Fruit fly (Drosophila melanogaster) whole organism, prepupa: ENCODE data around the gene put.

Source experiments
- Blimp-1 ChIP-seq: fragments of 200-800 bp; sonication (Bioruptor generic); optimal IDR thresholded peaks from 3 replicates; lab custom pipeline; 2017; ENCODE audit warnings: missing biosample characterization, missing genetic modification characterization, mild to moderate bottlenecking, moderate library complexity, missing genetic modification reagents
- CG10631 ChIP-seq: fragments of 200-800 bp; sonication (Bioruptor generic); optimal IDR thresholded peaks from 2 replicates; lab custom pipeline; 2016; ENCODE audit warnings: missing biosample characterization, missing genetic modification characterization
- CG11762 ChIP-seq: fragments of 200-800 bp; sonication (Bioruptor generic); optimal IDR thresholded peaks from 3 replicates; lab custom pipeline; 2016; ENCODE audit warnings: missing biosample characterization, missing genetic modification characterization; ENCODE audit not compliant: insufficient read depth
- CG11902 ChIP-seq: fragments of 200-800 bp; sonication (Bioruptor generic); optimal IDR thresholded peaks from 3 replicates; lab custom pipeline; 2016; ENCODE audit warnings: missing biosample characterization, missing genetic modification characterization
- CG15336 ChIP-seq: fragments of 200-800 bp; sonication (Bioruptor generic); IDR thresholded peaks from 2 replicates; pipeline ENCODE4 v1.3.6; 2022; ENCODE audit warnings: missing biosample characterization, missing genetic modification characterization
- CG1621 ChIP-seq: fragments of 200-800 bp; sonication (Bioruptor generic); optimal IDR thresholded peaks from 3 replicates; lab custom pipeline; 2018; ENCODE audit warnings: missing biosample characterization, mild to moderate bottlenecking, missing genetic modification characterization
- CG16779 ChIP-seq: fragments of 200-800 bp; sonication (Bioruptor generic); optimal IDR thresholded peaks from 3 replicates; lab custom pipeline; 2017; ENCODE audit warnings: missing biosample characterization, mild to moderate bottlenecking, missing genetic modification characterization
- CG3032 ChIP-seq: fragments of 200-800 bp; optimal IDR thresholded peaks from 2 replicates; lab custom pipeline; 2019; ENCODE audit warnings: missing biosample characterization, mild to moderate bottlenecking, missing genetic modification characterization, moderate library complexity
- CG31627 ChIP-seq: fragments of 200-800 bp; sonication (Bioruptor generic); optimal IDR thresholded peaks from 3 replicates; lab custom pipeline; 2016; ENCODE audit warnings: missing biosample characterization, missing genetic modification characterization
- CG32006 ChIP-seq: fragments of 200-800 bp; sonication (Bioruptor generic); optimal IDR thresholded peaks from 3 replicates; lab custom pipeline; 2017; ENCODE audit warnings: missing biosample characterization, mild to moderate bottlenecking, missing genetic modification characterization
- CG34406 ChIP-seq: fragments of 200-800 bp; sonication (Bioruptor generic); optimal IDR thresholded peaks from 3 replicates; lab custom pipeline; 2016; ENCODE audit warnings: missing biosample characterization, missing genetic modification characterization
- CG6276 ChIP-seq: fragments of 200-800 bp; sonication (Bioruptor generic); optimal IDR thresholded peaks from 2 replicates; lab custom pipeline; 2017; ENCODE audit warnings: missing biosample characterization, mild to moderate bottlenecking, missing genetic modification characterization
- CG6792 ChIP-seq: fragments of 200-800 bp; sonication (Bioruptor generic); optimal IDR thresholded peaks from 3 replicates; lab custom pipeline; 2016; ENCODE audit warnings: missing biosample characterization, missing genetic modification characterization
- CG6808 ChIP-seq: fragments of 200-800 bp; sonication (Bioruptor generic); optimal IDR thresholded peaks from 3 replicates; lab custom pipeline; 2017; ENCODE audit warnings: missing biosample characterization, missing genetic modification characterization, mild to moderate bottlenecking, moderate library complexity, missing genetic modification reagents
- CG6854 ChIP-seq: fragments of 200-800 bp; sonication (Bioruptor generic); optimal IDR thresholded peaks from 2 replicates; lab custom pipeline; 2017; ENCODE audit warnings: missing biosample characterization, mild to moderate bottlenecking, missing genetic modification characterization
- CG7368 ChIP-seq: fragments of 200-800 bp; sonication (Bioruptor generic); optimal IDR thresholded peaks from 3 replicates; lab custom pipeline; 2016; ENCODE audit warnings: missing biosample characterization, missing genetic modification characterization
- CG8319 ChIP-seq: fragments of 200-800 bp; sonication (Bioruptor generic); optimal IDR thresholded peaks from 3 replicates; lab custom pipeline; 2016; ENCODE audit warnings: missing biosample characterization, missing genetic modification characterization
- CG8632 ChIP-seq: fragments of 200-800 bp; sonication (Bioruptor generic); optimal IDR thresholded peaks from 3 replicates; lab custom pipeline; 2016; ENCODE audit warnings: missing biosample characterization, missing genetic modification characterization
- CG9139 ChIP-seq: fragments of 200-800 bp; sonication (Bioruptor generic); optimal IDR thresholded peaks from 3 replicates; lab custom pipeline; 2017; ENCODE audit warnings: missing biosample characterization, mild to moderate bottlenecking, missing genetic modification characterization
- Eip75B ChIP-seq: fragments of 200-800 bp; sonication (Bioruptor generic); optimal IDR thresholded peaks from 3 replicates; lab custom pipeline; 2016; ENCODE audit warnings: missing biosample characterization, missing genetic modification characterization
- Eip78C ChIP-seq: fragments of 200-800 bp; sonication (Bioruptor generic); peaks from one replicate; lab custom pipeline; 2016; ENCODE audit warnings: missing biosample characterization, missing genetic modification characterization
- Ets21C ChIP-seq: fragments of 200-800 bp; sonication (Bioruptor generic); optimal IDR thresholded peaks from 3 replicates; lab custom pipeline; 2016; ENCODE audit warnings: missing biosample characterization, missing genetic modification characterization
- Ets96B ChIP-seq: fragments of 200-800 bp; optimal IDR thresholded peaks from 2 replicates; lab custom pipeline; 2019; ENCODE audit warnings: missing biosample characterization, mild to moderate bottlenecking, missing genetic modification characterization, moderate library complexity
- Gug ChIP-seq: fragments of 200-800 bp; sonication (Bioruptor generic); IDR thresholded peaks from 2 replicates; pipeline ENCODE4 v1.3.6; 2022; ENCODE audit warnings: missing biosample characterization, missing genetic modification characterization
- Hr38 ChIP-seq: sonication (Bioruptor generic); optimal IDR thresholded peaks from 2 replicates; lab custom pipeline; 2016; ENCODE audit warnings: missing biosample characterization, missing genetic modification characterization
- Hr39 ChIP-seq: fragments of 200-800 bp; sonication (Bioruptor generic); optimal IDR thresholded peaks from 2 replicates; lab custom pipeline; 2016; ENCODE audit warnings: missing biosample characterization, missing genetic modification characterization
- Lpt ChIP-seq: fragments of 200-800 bp; sonication (Bioruptor generic); optimal IDR thresholded peaks from 3 replicates; lab custom pipeline; 2016; ENCODE audit warnings: missing biosample characterization, missing genetic modification characterization
- Met ChIP-seq: fragments of 200-800 bp; sonication (Bioruptor generic); optimal IDR thresholded peaks from 3 replicates; lab custom pipeline; 2016; ENCODE audit warnings: missing biosample characterization, missing genetic modification characterization
- OdsH ChIP-seq: fragments of 200-800 bp; sonication (Bioruptor generic); optimal IDR thresholded peaks from 3 replicates; lab custom pipeline; 2016; ENCODE audit warnings: missing biosample characterization, missing genetic modification characterization
- Smox ChIP-seq: fragments of 200-800 bp; sonication (Bioruptor generic); optimal IDR thresholded peaks from 3 replicates; lab custom pipeline; 2016; ENCODE audit warnings: missing biosample characterization, missing genetic modification characterization
- Sox14 ChIP-seq: fragments of 200-800 bp; sonication (Bioruptor generic); optimal IDR thresholded peaks from 3 replicates; lab custom pipeline; 2016; ENCODE audit warnings: missing biosample characterization, missing genetic modification characterization
- Sox15 ChIP-seq: fragments of 200-800 bp; sonication (Bioruptor generic); optimal IDR thresholded peaks from 3 replicates; lab custom pipeline; 2016; ENCODE audit warnings: missing biosample characterization, missing genetic modification characterization
- achi ChIP-seq: fragments of 200-800 bp; sonication (Bioruptor generic); optimal IDR thresholded peaks from 3 replicates; lab custom pipeline; 2016; ENCODE audit warnings: missing biosample characterization, missing genetic modification characterization
- acj6 ChIP-seq: fragments of 200-800 bp; sonication (Bioruptor generic); optimal IDR thresholded peaks from 3 replicates; lab custom pipeline; 2016; ENCODE audit warnings: missing biosample characterization, missing genetic modification characterization
- cyc ChIP-seq: fragments of 200-800 bp; sonication (Bioruptor generic); optimal IDR thresholded peaks from 3 replicates; lab custom pipeline; 2016; ENCODE audit warnings: missing biosample characterization, missing genetic modification characterization
- eg ChIP-seq: fragments of 200-800 bp; sonication (Bioruptor generic); IDR thresholded peaks from 3 replicates; pipeline ENCODE4 v1.3.6; 2022; ENCODE audit warnings: missing biosample characterization, missing genetic modification characterization
- esn ChIP-seq: fragments of 200-800 bp; sonication (Bioruptor generic); optimal IDR thresholded peaks from 2 replicates; lab custom pipeline; 2016; ENCODE audit warnings: missing biosample characterization, mild to moderate bottlenecking, missing genetic modification characterization, moderate library complexity
- fd59A ChIP-seq: fragments of 200-800 bp; sonication (Bioruptor generic); optimal IDR thresholded peaks from 2 replicates; lab custom pipeline; 2017; ENCODE audit warnings: missing biosample characterization, mild to moderate bottlenecking, missing genetic modification characterization, missing genetic modification reagents
- fd85E ChIP-seq: fragments of 200-800 bp; sonication (Bioruptor generic); optimal IDR thresholded peaks from 3 replicates; lab custom pipeline; 2016; ENCODE audit warnings: missing biosample characterization, missing genetic modification characterization
- fkh ChIP-seq: fragments of 200-800 bp; sonication (Bioruptor generic); optimal IDR thresholded peaks from 3 replicates; lab custom pipeline; 2017; ENCODE audit warnings: missing biosample characterization, mild to moderate bottlenecking, missing genetic modification characterization, moderate library complexity
- net ChIP-seq: fragments of 200-800 bp; sonication (Bioruptor generic); optimal IDR thresholded peaks from 3 replicates; lab custom pipeline; 2016; ENCODE audit warnings: missing biosample characterization, missing genetic modification characterization
- pdm3 ChIP-seq: fragments of 200-800 bp; sonication (Bioruptor generic); optimal IDR thresholded peaks from 3 replicates; lab custom pipeline; 2016; ENCODE audit warnings: missing biosample characterization, missing genetic modification characterization
- salr ChIP-seq, 2 experiments: fragments of 200-800 bp; sonication (Bioruptor generic); optimal IDR thresholded peaks; 3 replicates each; lab custom pipeline; 2016 to 2018; ENCODE audit warnings: missing biosample characterization in 2 of 2, missing genetic modification characterization in 2 of 2, mild to moderate bottlenecking in 1 of 2
- spab ChIP-seq: fragments of 200-800 bp; sonication (Bioruptor generic); optimal IDR thresholded peaks from 2 replicates; lab custom pipeline; 2017; ENCODE audit warnings: missing biosample characterization, mild to moderate bottlenecking, missing genetic modification characterization, missing genetic modification reagents
- svp ChIP-seq: fragments of 200-800 bp; sonication (Bioruptor generic); peaks from one replicate; lab custom pipeline; 2016; ENCODE audit warnings: missing biosample characterization, missing genetic modification characterization
- topi ChIP-seq: fragments of 200-800 bp; sonication (Bioruptor generic); optimal IDR thresholded peaks from 3 replicates; lab custom pipeline; 2016; ENCODE audit warnings: missing biosample characterization, missing genetic modification characterization
- vri ChIP-seq: fragments of 200-800 bp; sonication (Bioruptor generic); optimal IDR thresholded peaks from 3 replicates; lab custom pipeline; 2016; ENCODE audit warnings: missing biosample characterization, mild to moderate bottlenecking, missing genetic modification characterization

put gene

DNA sequence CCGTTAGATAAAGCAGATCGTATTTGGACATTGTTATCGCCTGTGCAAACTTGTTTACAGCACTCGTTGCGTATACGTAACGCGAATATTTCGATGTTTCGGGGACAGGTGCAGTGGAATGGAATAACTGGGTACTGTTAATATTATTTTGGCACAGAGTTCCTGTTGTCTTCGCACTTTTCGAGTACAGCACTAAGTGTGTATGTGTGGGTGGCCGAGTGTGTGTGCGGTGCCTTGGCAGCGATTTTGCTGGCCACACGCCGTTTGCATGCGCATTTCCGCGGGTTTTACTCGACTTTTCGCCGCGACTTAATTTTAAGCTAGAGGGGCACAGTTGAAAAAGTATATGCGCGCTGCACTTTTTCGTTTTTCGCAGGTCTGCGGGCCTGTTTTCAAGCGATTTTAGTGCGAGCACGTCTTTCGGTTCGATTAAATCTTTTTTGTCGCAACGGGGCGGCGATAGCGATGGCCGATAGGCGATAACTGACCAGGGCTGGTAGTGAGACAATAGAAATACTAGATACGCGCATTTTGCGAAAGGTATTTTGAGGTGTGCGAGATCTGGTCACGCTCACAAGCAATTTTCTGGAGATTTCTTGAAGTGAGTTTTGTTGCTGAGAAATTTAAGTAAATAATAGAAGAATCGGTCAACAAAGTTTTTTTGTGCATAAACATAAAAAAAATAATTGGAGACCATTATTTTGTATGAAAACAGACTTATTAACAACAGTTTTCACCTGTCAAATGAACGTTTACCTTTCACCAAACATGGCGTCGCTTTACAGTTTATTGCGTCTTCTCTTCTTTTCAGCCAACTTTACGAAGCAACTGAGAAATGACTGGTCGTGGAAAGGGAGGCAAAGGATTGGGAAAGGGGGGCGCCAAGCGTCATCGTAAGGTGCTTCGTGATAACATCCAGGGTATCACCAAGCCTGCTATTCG is at the start of gene put, which contains the start of gene His4r (continued):
- peak; percentile 44 for TF ChIP-seq svp
- TF ChIP-seq net (GFP tag; lab: Kevin White, UChicago): no peak
- 0 out of 2 replicates have a peak, but pooled peaks have one; percentile 34 for TF ChIP-seq CG15336 (GFP tag; lab: Robert Waterston, UW)
- peak; percentile 21 for TF ChIP-seq CG3032 (tag; lab: Kevin White, UChicago)
- peak; percentile 64 for TF ChIP-seq Sox14 (GFP tag; lab: Kevin White, UChicago)
- TF ChIP-seq CG16779 (tag; lab: Kevin White, UChicago): no peak
- peak; percentile 20 for TF ChIP-seq vri (GFP tag; lab: Kevin White, UChicago)
- no peak for TF ChIP-seq CG8319
- TF ChIP-seq CG11762: no peak
- no peak for TF ChIP-seq fd85E (GFP tag; lab: Kevin White, UChicago)

DNA sequence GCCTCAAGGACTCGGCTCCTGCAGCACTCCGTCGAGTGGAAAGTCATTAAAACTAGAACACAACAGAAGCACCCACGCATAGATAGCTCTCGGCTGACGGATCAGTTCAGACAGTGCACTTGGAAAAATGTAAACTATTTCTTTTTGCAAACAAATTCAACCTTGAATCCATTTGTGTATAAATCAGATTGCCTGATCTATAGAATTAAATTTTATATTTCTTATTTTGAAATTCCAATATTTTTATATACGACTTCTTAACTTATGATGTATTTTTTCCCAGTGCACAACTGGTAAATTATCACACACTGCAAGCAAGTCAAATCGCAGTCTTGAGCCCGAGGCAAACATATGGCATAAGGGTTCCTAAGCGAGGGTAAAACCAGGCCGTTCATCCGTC is 49.3 kb upstream of the put start:
- TF ChIP-seq CG6276 (GFP tag; lab: Kevin White, UChicago) (peak; percentile 28), CG11902 (GFP tag; lab: Kevin White, UChicago) (peak; percentile 22), CG10631 (GFP tag; lab: Kevin White, UChicago) (peak; percentile 64), Eip78C (GFP tag; lab: Kevin White, UChicago) (peak; percentile 96), CG32006 (GFP tag; lab: Kevin White, UChicago) (peak; percentile 62), achi (peak; percentile 57), Ets21C (GFP tag; lab: Kevin White, UChicago) (peak; percentile 8), fd59A (GFP tag; lab: Kevin White, UChicago) (peak; percentile 32), CG8319 (peak; percentile 30), vri (GFP tag; lab: Kevin White, UChicago) (peak; percentile 51), net (GFP tag; lab: Kevin White, UChicago) (peak; percentile 55), CG6808 (GFP tag; lab: Kevin White, UChicago) (peak; percentile 31), Eip75B (GFP tag; lab: Kevin White, UChicago) (peak; percentile 70), Blimp-1 (GFP tag; lab: Kevin White, UChicago) (no peak), fd85E (GFP tag; lab: Kevin White, UChicago) (no peak), CG9139 (peak; percentile 36), acj6 (GFP tag; lab: Kevin White, UChicago) (peak; percentile 49), CG6854 (GFP tag; lab: Kevin White, UChicago) (no peak), CG8632 (peak; percentile 53), Smox (GFP tag; lab: Kevin White, UChicago) (peak; percentile 66), CG3032 (tag; lab: Kevin White, UChicago) (peak; percentile 68), svp (peak; percentile 90), CG7368 (GFP tag; lab: Kevin White, UChicago) (peak; percentile 27), eg (GFP tag; lab: Robert Waterston, UW) (peak; percentile 82), CG6792 (peak; percentile 60), CG1621 (tag; lab: Kevin White, UChicago) (peak; percentile 53), fkh (peak; percentile 19), OdsH (GFP tag; lab: Kevin White, UChicago) (peak; percentile 62), Gug (GFP tag; lab: Robert Waterston, UW) (peak; percentile 59), Met (peak; percentile 75), Sox14 (GFP tag; lab: Kevin White, UChicago) (peak; percentile 43), Hr39 (GFP tag; lab: Kevin White, UChicago) (peak; percentile 60), Hr38 (GFP tag; lab: Kevin White, UChicago) (no peak), cyc (peak; percentile 50), topi (GFP tag; lab: Kevin White, UChicago) (peak; percentile 77), Sox15 (GFP tag; lab: Kevin White, UChicago) (no peak), esn (peak; percentile 77), CG16779 (tag; lab: Kevin White, UChicago) (peak; percentile 7), Lpt (GFP tag; lab: Kevin White, UChicago) (no peak), pdm3 (peak; percentile 60), CG31627 (GFP tag; lab: Kevin White, UChicago) (peak; percentile 55), Ets96B (tag; lab: Kevin White, UChicago) (peak; percentile 70), CG34406 (GFP tag; lab: Kevin White, UChicago) (peak; percentile 55), spab (peak; percentile 41), salr (GFP tag; optimal IDR thresholded peaks at IDR 0.05; lab: Kevin White, UChicago) (peak; percentile 10 to 32)
